Fruit fly (Drosophila melanogaster): ENCODE results near the gene sqz.

Gene sqz

dm6 chr3R:19211778-19212177 is 47.8 kb downstream of the sqz start, which contains the start of gene cry (continued):
- TF ChIP-seq dimm (GFP tag; IDR thresholded peaks at IDR 0.05) = no peak
- TF ChIP-seq CG31224 (GFP tag; IDR thresholded peaks at IDR 0.05) = no peak
- no peak for TF ChIP-seq Stat92E (GFP tag; optimal IDR thresholded peaks at IDR 0.05)
- peak; percentile 19 for TF ChIP-seq HHEX (GFP tag; optimal IDR thresholded peaks at IDR 0.05)
- no peak; the same call in 2 of the 3 replicates for TF ChIP-seq B-H1 (GFP tag; IDR thresholded peaks at IDR 0.05)
- peak; percentile 34 for TF ChIP-seq ind (GFP tag; optimal IDR thresholded peaks at IDR 0.05)
- TF ChIP-seq Sox102F (GFP tag; optimal IDR thresholded peaks at IDR 0.05) = peak; percentile 77
- TF ChIP-seq CG30403 (GFP tag; optimal IDR thresholded peaks at IDR 0.05) = peak; percentile 60
- no peak for TF ChIP-seq exex (tag; optimal IDR thresholded peaks at IDR 0.05)
- no peak for TF ChIP-seq ems (GFP tag; optimal IDR thresholded peaks at IDR 0.05)
- no peak for TF ChIP-seq CkIIα-i1 (GFP tag; IDR thresholded peaks at IDR 0.05)
- TF ChIP-seq Optix (GFP tag; IDR thresholded peaks at IDR 0.05) = no peak
- no peak for TF ChIP-seq H2.0 (GFP tag; IDR thresholded peaks at IDR 0.05)
- no peak for TF ChIP-seq br (optimal IDR thresholded peaks at IDR 0.05)
- no peak for TF ChIP-seq chinmo (GFP tag; IDR thresholded peaks at IDR 0.05; ENCODE audit: partially characterized antibody)
- no peak for TF ChIP-seq Taf1 (GFP tag; IDR thresholded peaks at IDR 0.05)
- peak; percentile 80 for TF ChIP-seq CG11504 (tag; optimal IDR thresholded peaks at IDR 0.05)
- TF ChIP-seq CG4424 (GFP tag; optimal IDR thresholded peaks at IDR 0.05) = peak; percentile 75
- TF ChIP-seq wek (GFP tag; optimal IDR thresholded peaks at IDR 0.05) = no peak
- peak; percentile 52 for TF ChIP-seq ATbp (GFP tag; optimal IDR thresholded peaks at IDR 0.05)
- TF ChIP-seq Deaf1 (tag; optimal IDR thresholded peaks at IDR 0.05) = no peak
- TF ChIP-seq Kr (GFP tag; optimal IDR thresholded peaks at IDR 0.05) = no peak
- no peak for TF ChIP-seq Eip74EF (GFP tag; optimal IDR thresholded peaks at IDR 0.05)
- no peak for TF ChIP-seq CG7271 (tag; optimal IDR thresholded peaks at IDR 0.05)

dm6 chr3R:19212545-19213176 is 48.6 kb downstream of the sqz start:
- TF ChIP-seq Xrp1 (GFP tag; IDR thresholded peaks at IDR 0.05) (no peak), CG12071 (GFP tag; optimal IDR thresholded peaks at IDR 0.05) (no peak), Fer2 (tag; optimal IDR thresholded peaks at IDR 0.05) (no peak), lola (GFP tag; optimal IDR thresholded peaks at IDR 0.05) (no peak), CG10959 (GFP tag; IDR thresholded peaks at IDR 0.05) (no peak)

Measured in whole organism, embryonic.